Worm (Caenorhabditis elegans): ENCODE measurements around the gene pen-2.

The pen-2 gene

ce11 chrIII:11393162-11393561, 50.0 kb downstream of the pen-2 start, which contains the start of gene nlp-21:
TSS of gene nlp-21 (minus strand) at chrIII:11393262.
- TF ChIP-seq tra-4 (tag; optimal IDR thresholded peaks at IDR 0.05) (no peak), hnd-1 (tag; optimal IDR thresholded peaks at IDR 0.05) (no peak), scrt-1 (GFP tag; IDR thresholded peaks at IDR 0.05) (no peak), aly-1 (tag; optimal IDR thresholded peaks at IDR 0.05) (no peak), B0310.2 (tag; optimal IDR thresholded peaks at IDR 0.05) (no peak), sea-1 (GFP tag; conservative IDR thresholded peaks at IDR 0.05) (no peak), flt-1 (GFP tag; IDR thresholded peaks at IDR 0.05) (no peak), F13C5.2 (tag; optimal IDR thresholded peaks at IDR 0.05) (no peak), ceh-13 (GFP tag; optimal IDR thresholded peaks at IDR 0.05) (no peak), tbx-37 (GFP tag; conservative IDR thresholded peaks at IDR 0.05) (no peak), tbx-11 (GFP tag; IDR thresholded peaks at IDR 0.05) (no peak), ets-7 (tag; optimal IDR thresholded peaks at IDR 0.05) (no peak), pes-1 (GFP tag; IDR thresholded peaks at IDR 0.05) (no peak), hmg-4 (GFP tag; optimal IDR thresholded peaks at IDR 0.05) (no peak), ama-1 (optimal IDR thresholded peaks at IDR 0.05) (no peak), ceh-36 (tag; optimal IDR thresholded peaks at IDR 0.05) (no peak)

Data from whole organism, early embryonic.